Worm (Caenorhabditis elegans) whole organism, L4 larva: ENCODE measurements around the gene msp-38.

ENCODE experiments used
- D1046.2 ChIP-seq: fragments of 200-800 bp; sonication (Bioruptor generic); IDR thresholded peaks from 2 replicates; pipeline ENCODE4 v1.3.6; 2022; ENCODE audit warnings: missing genetic modification characterization, missing compliant biosample characterization
- aly-2 ChIP-seq: sonication (generic microtip); optimal IDR thresholded peaks from 2 replicates; lab custom pipeline; 2018; ENCODE audit warnings: missing biosample characterization, missing genetic modification characterization
- lin-1 ChIP-seq: fragments of 200-800 bp; sonication (Bioruptor generic); IDR thresholded peaks from 2 replicates; pipeline ENCODE4 v1.3.6; 2022; ENCODE audit warnings: missing genetic modification reagents, missing genetic modification characterization, missing compliant biosample characterization
- mxl-3 ChIP-seq: fragments of 200-800 bp; sonication (Bioruptor generic); optimal IDR thresholded peaks from 2 replicates; lab custom pipeline; 2018; ENCODE audit warnings: mild to moderate bottlenecking, missing genetic modification characterization, missing compliant biosample characterization
- nhr-11 ChIP-seq: fragments of 150-350 bp; optimal IDR thresholded peaks from 2 replicates; lab custom pipeline; 2014; ENCODE audit warnings: missing biosample characterization, missing genetic modification characterization
- nhr-77 ChIP-seq: fragments of 150-350 bp; optimal IDR thresholded peaks from 2 replicates; lab custom pipeline; 2014; ENCODE audit warnings: missing biosample characterization, missing genetic modification characterization
- pqm-1 ChIP-seq: sonication (generic microtip); optimal IDR thresholded peaks from 2 replicates; lab custom pipeline; 2017; ENCODE audit warnings: missing biosample characterization, missing genetic modification characterization
- snpc-4 ChIP-seq: fragments of 150-350 bp; optimal IDR thresholded peaks from 2 replicates; lab custom pipeline; 2014; ENCODE audit warnings: missing biosample characterization, missing genetic modification characterization

DNA sequence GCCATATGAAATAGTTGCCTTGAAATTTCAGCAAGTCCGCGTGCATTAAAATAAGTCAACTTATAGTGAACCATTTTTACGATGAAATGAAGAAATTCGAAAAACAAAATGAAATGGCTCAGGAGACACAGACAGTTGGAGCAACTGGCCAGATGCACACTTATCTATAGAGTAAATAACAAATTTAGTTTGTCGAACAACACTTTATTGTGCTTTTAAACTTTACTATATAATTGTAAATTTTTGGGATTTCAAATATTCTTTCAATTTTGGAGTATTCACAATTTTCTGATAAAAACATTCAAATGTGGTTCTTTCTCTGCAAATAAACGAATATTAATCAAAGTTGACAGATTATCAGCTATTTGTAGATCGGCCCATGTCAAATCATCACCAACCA, 3.4 kb downstream of the msp-38 start, which contains the start of gene gst-3:
- no peak for TF ChIP-seq mxl-3
- no peak for TF ChIP-seq D1046.2 (GFP tag; lab: Robert Waterston, UW)
- no peak for TF ChIP-seq pqm-1 (tag; lab: Kevin White, UChicago)
- TF ChIP-seq snpc-4 (tag; lab: Kevin White, UChicago), result no peak
- no peak for TF ChIP-seq nhr-11 (tag; lab: Kevin White, UChicago)
- TF ChIP-seq lin-1 (GFP tag; lab: Robert Waterston, UW), result no peak
- no peak for TF ChIP-seq aly-2
- no peak for TF ChIP-seq nhr-77
